Fruit fly (Drosophila melanogaster): ENCODE data around the gene CG6340.

CG6340 gene

dm6 chrX:15475367-15475789 is 6.8 kb upstream of the CG6340 start, which contains the start of gene mh:
TSS of gene mh (minus strand) at chrX:15475400.
- TF ChIP-seq ttk (optimal IDR thresholded peaks at IDR 0.05) (no peak), Sin3A (optimal IDR thresholded peaks at IDR 0.05) (no peak), Myc (optimal IDR thresholded peaks at IDR 0.05) (no peak), h (optimal IDR thresholded peaks at IDR 0.05) (no peak), psq (optimal IDR thresholded peaks at IDR 0.05) (no peak), insv (optimal IDR thresholded peaks at IDR 0.05) (no peak)

- TF ChIP-seq h (optimal IDR thresholded peaks at IDR 0.05) (no peak), Myc (optimal IDR thresholded peaks at IDR 0.05) (no peak), psq (optimal IDR thresholded peaks at IDR 0.05) (no peak), insv (optimal IDR thresholded peaks at IDR 0.05) (no peak), ttk (optimal IDR thresholded peaks at IDR 0.05) (no peak), Sin3A (optimal IDR thresholded peaks at IDR 0.05) (no peak)
Measured at dm6 chrX:15475791-15476190, 6.4 kb upstream of the CG6340 start, which contains the start of gene CG6324. TSS of gene CG6324 (plus strand) at chrX:15476091.

- TF ChIP-seq ttk (optimal IDR thresholded peaks at IDR 0.05) (no peak), Sin3A (optimal IDR thresholded peaks at IDR 0.05) (no peak), insv (optimal IDR thresholded peaks at IDR 0.05) (no peak), h (optimal IDR thresholded peaks at IDR 0.05) (no peak), Myc (optimal IDR thresholded peaks at IDR 0.05) (no peak), psq (optimal IDR thresholded peaks at IDR 0.05) (no peak)
Measured at dm6 chrX:15483010-15483802, 1.0 kb downstream of the CG6340 start.

DNA sequence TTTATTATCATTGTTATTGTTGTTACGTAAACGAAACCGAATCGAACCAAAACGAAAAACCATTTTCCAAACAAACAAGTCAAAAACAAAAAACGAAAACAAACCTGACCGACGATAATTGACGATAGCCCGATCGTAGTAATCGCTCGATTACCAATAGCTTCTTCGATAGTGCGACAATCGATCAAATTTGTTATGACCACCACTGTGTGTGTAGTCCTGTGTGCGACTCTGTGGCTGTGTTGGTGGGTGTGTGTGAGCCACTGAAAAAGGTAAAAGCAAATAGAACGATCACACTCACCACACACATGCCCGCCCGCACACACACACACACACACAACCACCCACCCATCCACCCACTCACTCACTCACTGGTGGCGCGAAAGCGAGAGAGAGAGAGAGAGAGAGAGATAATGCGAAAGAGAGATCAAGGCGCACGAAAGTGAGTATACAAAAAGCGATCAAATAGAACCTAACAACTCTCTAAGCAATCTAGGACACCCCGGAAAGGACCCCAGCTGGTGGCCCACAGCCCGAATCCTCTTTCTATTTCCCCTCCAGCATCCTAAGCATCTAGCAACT is 2.4 kb downstream of the CG6340 start:
- TF ChIP-seq ttk (optimal IDR thresholded peaks at IDR 0.05) (no peak), insv (optimal IDR thresholded peaks at IDR 0.05) (no peak), Sin3A (optimal IDR thresholded peaks at IDR 0.05) (no peak), psq (optimal IDR thresholded peaks at IDR 0.05) (no peak), Myc (optimal IDR thresholded peaks at IDR 0.05) (no peak), h (optimal IDR thresholded peaks at IDR 0.05) (no peak)

DNA sequence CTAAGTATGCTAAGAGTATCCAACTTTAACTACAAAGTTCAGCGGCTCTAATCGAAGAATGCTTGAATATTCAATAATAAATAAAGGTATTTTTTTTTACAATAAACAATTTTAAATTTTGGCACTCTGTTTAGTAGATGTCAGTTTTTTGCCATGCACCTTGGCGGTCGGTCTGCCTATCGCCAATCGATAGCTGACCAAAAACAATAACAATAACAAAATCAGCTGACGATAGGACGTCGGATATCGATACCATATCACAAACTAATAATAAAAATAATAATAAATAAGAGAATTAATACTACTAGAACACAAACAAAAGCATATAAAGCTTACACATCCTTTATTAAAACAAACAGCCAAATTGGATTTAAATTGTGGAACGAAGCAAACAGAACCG is 4.5 kb downstream of the CG6340 start, which contains the start of gene Gmap:
Gene Gmap, plus strand, starts transcription at position 241 of the 400 bp plus-strand sequence.
- TF ChIP-seq psq (optimal IDR thresholded peaks at IDR 0.05) (no peak), h (optimal IDR thresholded peaks at IDR 0.05) (no peak), ttk (optimal IDR thresholded peaks at IDR 0.05) (no peak), Sin3A (optimal IDR thresholded peaks at IDR 0.05) (no peak), insv (optimal IDR thresholded peaks at IDR 0.05) (no peak), Myc (optimal IDR thresholded peaks at IDR 0.05) (no peak)

dm6 chrX:15490519-15490918 is 8.3 kb downstream of the CG6340 start:
- TF ChIP-seq Myc (optimal IDR thresholded peaks at IDR 0.05) (no peak), insv (optimal IDR thresholded peaks at IDR 0.05) (no peak), ttk (optimal IDR thresholded peaks at IDR 0.05) (no peak), h (optimal IDR thresholded peaks at IDR 0.05) (no peak), psq (optimal IDR thresholded peaks at IDR 0.05) (no peak)

- TF ChIP-seq Sin3A (optimal IDR thresholded peaks at IDR 0.05) (no peak), ttk (optimal IDR thresholded peaks at IDR 0.05) (no peak), Myc (optimal IDR thresholded peaks at IDR 0.05) (no peak), h (optimal IDR thresholded peaks at IDR 0.05) (no peak), psq (optimal IDR thresholded peaks at IDR 0.05) (no peak), insv (optimal IDR thresholded peaks at IDR 0.05) (no peak)
Measured at dm6 chrX:15495600-15496379, 13.6 kb downstream of the CG6340 start.

DNA sequence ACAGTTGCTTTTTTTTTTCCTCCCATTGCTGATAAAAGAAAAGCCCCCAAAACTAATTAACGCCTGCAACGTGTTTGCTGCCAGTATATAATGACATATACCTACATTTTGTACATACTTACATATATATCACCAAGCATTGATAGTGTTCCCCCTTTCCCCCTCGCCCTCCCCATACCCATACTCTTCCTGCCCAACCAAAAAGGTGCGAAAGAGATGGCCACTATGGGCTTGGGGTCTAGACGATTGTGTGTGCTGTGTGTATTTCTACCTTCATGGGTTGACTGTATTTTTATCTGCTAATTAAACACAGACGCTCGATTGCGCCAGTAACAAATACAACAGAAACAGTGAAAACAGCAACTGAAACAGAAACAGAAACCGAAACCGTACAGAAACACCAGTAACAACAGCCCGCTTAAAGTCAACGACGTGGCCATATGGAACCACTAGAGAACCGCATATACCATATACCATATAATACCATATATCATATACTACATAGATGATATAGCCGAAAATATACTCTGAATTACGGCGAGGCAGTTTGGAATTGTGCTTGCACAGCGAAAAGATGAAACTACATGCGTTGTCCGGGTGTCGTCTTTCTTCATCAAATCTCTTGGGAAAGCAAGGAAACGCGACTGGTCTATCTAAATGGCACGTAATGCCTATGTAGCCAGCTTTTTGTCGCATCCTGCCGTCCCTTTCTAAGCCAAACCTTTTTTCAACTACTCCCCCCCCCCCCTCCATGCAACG is 14.7 kb downstream of the CG6340 start:
- no peak for TF ChIP-seq Myc (optimal IDR thresholded peaks at IDR 0.05)
- no peak for TF ChIP-seq insv (optimal IDR thresholded peaks at IDR 0.05)
- TF ChIP-seq h (optimal IDR thresholded peaks at IDR 0.05) = no peak
- TF ChIP-seq psq (optimal IDR thresholded peaks at IDR 0.05) = no peak
- TF ChIP-seq Sin3A (optimal IDR thresholded peaks at IDR 0.05) = no peak
- no peak for TF ChIP-seq ttk (optimal IDR thresholded peaks at IDR 0.05)

dm6 chrX:15497440-15498271 is 15.5 kb downstream of the CG6340 start:
- TF ChIP-seq Sin3A (optimal IDR thresholded peaks at IDR 0.05) (no peak), ttk (optimal IDR thresholded peaks at IDR 0.05) (no peak), psq (optimal IDR thresholded peaks at IDR 0.05) (no peak), Myc (optimal IDR thresholded peaks at IDR 0.05) (no peak), insv (optimal IDR thresholded peaks at IDR 0.05) (no peak), h (optimal IDR thresholded peaks at IDR 0.05) (no peak)

DNA sequence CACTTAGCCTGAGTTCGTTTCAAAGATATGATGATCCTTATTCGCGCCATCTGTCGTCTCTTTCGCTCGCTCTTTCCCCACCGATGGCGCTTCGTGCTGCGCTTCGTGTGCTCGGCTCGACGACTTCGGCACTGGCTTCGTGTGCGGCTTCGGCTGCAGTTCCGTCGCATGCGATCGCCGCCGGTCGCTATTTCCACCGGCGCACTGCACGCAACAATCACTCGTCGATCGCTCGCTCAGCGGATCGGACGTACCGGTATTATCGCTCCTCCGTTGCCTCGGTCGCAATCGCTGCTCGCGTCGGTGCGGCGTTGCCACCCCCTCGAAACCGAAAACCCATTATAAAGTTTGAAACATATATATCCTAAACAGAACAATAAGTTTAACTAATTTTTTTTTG is 16.6 kb downstream of the CG6340 start:
- TF ChIP-seq ttk (optimal IDR thresholded peaks at IDR 0.05) (no peak), h (optimal IDR thresholded peaks at IDR 0.05) (no peak)
